Fruit fly (Drosophila melanogaster): ENCODE measurements around the gene CG11760.

Gene CG11760

dm6 chr3R:8676560-8677000, 42.4 kb upstream of the CG11760 start, which contains the start of the genes Unc50, CG11755 and CG8043 (continued):
- TF ChIP-seq D19A (tag; optimal IDR thresholded peaks at IDR 0.05) (peak; percentile 69), CG12391 (tag; optimal IDR thresholded peaks at IDR 0.05) (peak; percentile 87), pnt (GFP tag; optimal IDR thresholded peaks at IDR 0.05) (peak; percentile 52), luna (GFP tag; optimal IDR thresholded peaks at IDR 0.05) (peak; percentile 48), Taf1 (GFP tag; IDR thresholded peaks at IDR 0.05) (peak; percentile 72), CG10321 (GFP tag; IDR thresholded peaks at IDR 0.05) (no peak), CG8089 (GFP tag; optimal IDR thresholded peaks at IDR 0.05) (peak; percentile 47), Fer2 (tag; optimal IDR thresholded peaks at IDR 0.05) (peak; percentile 63), gro (GFP tag; optimal IDR thresholded peaks at IDR 0.05) (peak; percentile 25), Sry-δ (GFP tag; optimal IDR thresholded peaks at IDR 0.05) (peak; percentile 90), seq (GFP tag; IDR thresholded peaks at IDR 0.05) (peak; percentile 48; the same call in 1 of the 2 replicates), CG6175 (GFP tag; IDR thresholded peaks at IDR 0.05) (no peak), CG3163 (GFP tag; optimal IDR thresholded peaks at IDR 0.05) (peak; percentile 9), en (GFP tag; optimal IDR thresholded peaks at IDR 0.05) (peak; percentile 8), CG7745 (tag; optimal IDR thresholded peaks at IDR 0.05) (no peak), bab2 (GFP tag; optimal IDR thresholded peaks at IDR 0.05) (peak; percentile 57), CG15011 (GFP tag; optimal IDR thresholded peaks at IDR 0.05) (peak; percentile 53), CG11695 (GFP tag; IDR thresholded peaks at IDR 0.05) (peak; percentile 77; the same call in 2 of the 3 replicates), yki (optimal IDR thresholded peaks at IDR 0.05) (no peak), CG9876 (GFP tag; optimal IDR thresholded peaks at IDR 0.05) (peak; percentile 50), br (optimal IDR thresholded peaks at IDR 0.05) (no peak), bbx (GFP tag; IDR thresholded peaks at IDR 0.05; ENCODE audit: partially characterized antibody) (peak; percentile 92), CG10543 (GFP tag; optimal IDR thresholded peaks at IDR 0.05) (peak; percentile 78), salm (tag; optimal IDR thresholded peaks at IDR 0.05) (no peak), CG30431 (GFP tag; optimal IDR thresholded peaks at IDR 0.05) (no peak), tll (GFP tag; optimal IDR thresholded peaks at IDR 0.05) (peak in 1 of 2 experiments; percentile 80), p53 (GFP tag; optimal IDR thresholded peaks at IDR 0.05) (no peak), ems (GFP tag; optimal IDR thresholded peaks at IDR 0.05) (peak; percentile 47), CG7271 (tag; optimal IDR thresholded peaks at IDR 0.05) (peak; percentile 30), scrt (GFP tag; optimal IDR thresholded peaks at IDR 0.05) (no peak), al (GFP tag; IDR thresholded peaks at IDR 0.05) (peak; percentile 81), grau (tag; optimal IDR thresholded peaks at IDR 0.05) (peak; percentile 84), ranshi (GFP tag; IDR thresholded peaks at IDR 0.05) (peak; percentile 62; the same call in 1 of the 2 replicates), Adf1 (GFP tag; IDR thresholded peaks at IDR 0.05) (peak; percentile 73), CG9727 (GFP tag; optimal IDR thresholded peaks at IDR 0.05) (peak; percentile 82), kay (GFP tag; optimal IDR thresholded peaks at IDR 0.05) (peak; percentile 59), CG8765 (GFP tag; IDR thresholded peaks at IDR 0.05) (peak; percentile 50; the same call in 1 of the 2 replicates), insv (GFP tag; optimal IDR thresholded peaks at IDR 0.05) (peak in 1 of 2 experiments; percentile 59), CG15479 (GFP tag; optimal IDR thresholded peaks at IDR 0.05) (no peak), CG1602 (GFP tag; optimal IDR thresholded peaks at IDR 0.05) (peak; percentile 75), pfk (GFP tag; optimal IDR thresholded peaks at IDR 0.05) (no peak), hth (optimal IDR thresholded peaks at IDR 0.05) (no peak), CG12942 (GFP tag; optimal IDR thresholded peaks at IDR 0.05) (peak; percentile 73), slp2 (GFP tag; optimal IDR thresholded peaks at IDR 0.05) (peak; percentile 43), tgo (GFP tag; IDR thresholded peaks at IDR 0.05) (peak; percentile 76), Mes4 (GFP tag; optimal IDR thresholded peaks at IDR 0.05) (peak; percentile 27), slou (GFP tag; optimal IDR thresholded peaks at IDR 0.05) (peak; percentile 78), NfI (GFP tag; optimal IDR thresholded peaks at IDR 0.05) (peak; percentile 69), CG11398 (GFP tag; optimal IDR thresholded peaks at IDR 0.05) (no peak), Jarid2 (GFP tag; optimal IDR thresholded peaks at IDR 0.05) (no peak), eve (GFP tag; optimal IDR thresholded peaks at IDR 0.05) (no peak), nom (GFP tag; optimal IDR thresholded peaks at IDR 0.05) (no peak)
